Worm (Caenorhabditis elegans) whole organism, late embryonic: ENCODE data around the gene sra-14.
A peak's percentile ranks its signal among the peaks of the same experiment; 100 is the strongest.

Source experiments
- C08G9.2 ChIP-seq: sonication (generic microtip); optimal IDR thresholded peaks from 2 replicates; lab custom pipeline; 2016; ENCODE audit warnings: mild to moderate bottlenecking, missing genetic modification characterization, moderate library complexity, missing compliant biosample characterization
- C38D4.7 ChIP-seq: fragments of 200-800 bp; sonication (Bioruptor generic); optimal IDR thresholded peaks from 2 replicates; lab custom pipeline; 2018; ENCODE audit warnings: mild to moderate bottlenecking, missing genetic modification characterization, moderate library complexity, missing compliant biosample characterization
- K02D7.2 ChIP-seq: sonication (generic microtip); optimal IDR thresholded peaks from 2 replicates; lab custom pipeline; 2017; ENCODE audit warnings: mild to moderate bottlenecking, missing genetic modification characterization, missing compliant biosample characterization
- Y22D7AL.16 ChIP-seq: sonication (generic microtip); optimal IDR thresholded peaks from 2 replicates; lab custom pipeline; 2016; ENCODE audit warnings: missing genetic modification characterization, missing compliant biosample characterization
- ceh-14 ChIP-seq: sonication (generic microtip); optimal IDR thresholded peaks from 2 replicates; lab custom pipeline; 2016; ENCODE audit warnings: missing genotype, missing genetic modification characterization, missing compliant biosample characterization
- ceh-19 ChIP-seq: fragments of 200-800 bp; sonication (Bioruptor generic); optimal IDR thresholded peaks from 2 replicates; lab custom pipeline; 2018; ENCODE audit warnings: mild to moderate bottlenecking, missing genetic modification characterization, missing compliant biosample characterization
- ceh-22 ChIP-seq: sonication (generic microtip); optimal IDR thresholded peaks from 2 replicates; lab custom pipeline; 2017; ENCODE audit warnings: missing biosample characterization, missing genetic modification characterization
- ceh-30 ChIP-seq: fragments of 150-350 bp; optimal IDR thresholded peaks from 2 replicates; lab custom pipeline; 2014; ENCODE audit warnings: missing biosample characterization, missing genetic modification characterization
- ceh-45 ChIP-seq: fragments of 200-800 bp; sonication (Bioruptor generic); IDR thresholded peaks from 2 replicates; pipeline ENCODE4 v1.3.6; 2022; ENCODE audit warnings: missing genetic modification reagents, missing genetic modification characterization, missing compliant biosample characterization
- ceh-9 ChIP-seq: sonication (generic microtip); optimal IDR thresholded peaks from 2 replicates; lab custom pipeline; 2016; ENCODE audit warnings: mild to moderate bottlenecking, missing genetic modification characterization, inconsistent platforms, missing compliant biosample characterization
- che-1 ChIP-seq: sonication (generic microtip); optimal IDR thresholded peaks from 2 replicates; lab custom pipeline; 2016; ENCODE audit warnings: mild to moderate bottlenecking, missing genetic modification characterization, missing compliant biosample characterization
- dve-1 ChIP-seq: sonication (generic microtip); optimal IDR thresholded peaks from 2 replicates; lab custom pipeline; 2017; ENCODE audit warnings: antibody characterized with exemption, mild to moderate bottlenecking, missing genetic modification characterization, missing compliant biosample characterization
- elt-2 ChIP-seq: sonication (generic microtip); optimal IDR thresholded peaks from 2 replicates; lab custom pipeline; 2016; ENCODE audit warnings: missing genetic modification reagents, missing genetic modification characterization, missing compliant biosample characterization
- elt-4 ChIP-seq: sonication (generic microtip); optimal IDR thresholded peaks from 2 replicates; lab custom pipeline; 2016; ENCODE audit warnings: missing genetic modification characterization, missing compliant biosample characterization
- ets-4 ChIP-seq: sonication (generic microtip); optimal IDR thresholded peaks from 2 replicates; lab custom pipeline; 2016; ENCODE audit warnings: missing genetic modification characterization, missing compliant biosample characterization
- fax-1 ChIP-seq: sonication (generic microtip); optimal IDR thresholded peaks from 2 replicates; lab custom pipeline; 2016; ENCODE audit warnings: missing genotype, missing genetic modification characterization, missing compliant biosample characterization
- gmeb-2 ChIP-seq: sonication (generic microtip); optimal IDR thresholded peaks from 2 replicates; lab custom pipeline; 2016; ENCODE audit warnings: missing genetic modification characterization, inconsistent platforms, missing compliant biosample characterization
- hlh-15 ChIP-seq: sonication (generic microtip); optimal IDR thresholded peaks from 2 replicates; lab custom pipeline; 2016; ENCODE audit warnings: missing genetic modification characterization, missing compliant biosample characterization
- hlh-30 ChIP-seq: sonication (generic microtip); optimal IDR thresholded peaks from 2 replicates; lab custom pipeline; 2017; ENCODE audit warnings: antibody characterized with exemption, missing genetic modification characterization, missing compliant biosample characterization; ENCODE audit not compliant: insufficient read depth
- hlh-8 ChIP-seq: sonication (generic microtip); optimal IDR thresholded peaks from 2 replicates; lab custom pipeline; 2016; ENCODE audit warnings: missing genotype, missing genetic modification characterization, missing compliant biosample characterization
- lin-11 ChIP-seq: fragments of 200-800 bp; sonication (Bioruptor generic); optimal IDR thresholded peaks from 2 replicates; lab custom pipeline; 2018; ENCODE audit warnings: mild to moderate bottlenecking, missing genetic modification characterization, missing compliant biosample characterization
- nfya-1 ChIP-seq: sonication (generic microtip); optimal IDR thresholded peaks from 2 replicates; lab custom pipeline; 2017; ENCODE audit warnings: missing genetic modification characterization, mild to moderate bottlenecking, missing compliant biosample characterization, antibody characterized with exemption, moderate library complexity
- nhr-11 ChIP-seq: fragments of 150-350 bp; optimal IDR thresholded peaks from 2 replicates; lab custom pipeline; 2014; ENCODE audit warnings: missing biosample characterization, missing genetic modification characterization
- nhr-232 ChIP-seq: sonication (generic microtip); optimal IDR thresholded peaks from 2 replicates; lab custom pipeline; 2016; ENCODE audit warnings: missing genetic modification characterization, missing compliant biosample characterization
- pag-3 ChIP-seq: sonication (generic microtip); optimal IDR thresholded peaks from 2 replicates; lab custom pipeline; 2016; ENCODE audit warnings: missing compliant biosample characterization, missing genetic modification characterization, borderline replicate concordance
- pat-9 ChIP-seq: fragments of 200-800 bp; sonication (Bioruptor generic); optimal IDR thresholded peaks from 2 replicates; lab custom pipeline; 2018; ENCODE audit warnings: mild to moderate bottlenecking, missing genetic modification characterization, moderate library complexity, missing compliant biosample characterization
- pha-4 ChIP-seq: fragments of 150-350 bp; optimal IDR thresholded peaks from 2 replicates; lab custom pipeline; 2018; ENCODE audit warnings: missing biosample characterization, missing genetic modification reagents, missing genetic modification characterization
- pqm-1 ChIP-seq: sonication (generic microtip); optimal IDR thresholded peaks from 2 replicates; lab custom pipeline; 2016; ENCODE audit warnings: missing genetic modification characterization, missing compliant biosample characterization
- ref-2 ChIP-seq: sonication (generic microtip); optimal IDR thresholded peaks from 2 replicates; lab custom pipeline; 2016; ENCODE audit warnings: missing genetic modification characterization, missing compliant biosample characterization
- sdc-2 ChIP-seq: sonication (generic microtip); optimal IDR thresholded peaks from 2 replicates; lab custom pipeline; 2016; ENCODE audit warnings: missing genotype, missing genetic modification characterization, missing compliant biosample characterization
- syd-9 ChIP-seq: sonication (generic microtip); optimal IDR thresholded peaks from 2 replicates; lab custom pipeline; 2016; ENCODE audit warnings: mild to moderate bottlenecking, missing genetic modification characterization, moderate library complexity, missing compliant biosample characterization
- tbx-7 ChIP-seq: sonication (generic microtip); optimal IDR thresholded peaks from 2 replicates; lab custom pipeline; 2016; ENCODE audit warnings: missing genotype, missing genetic modification characterization, missing compliant biosample characterization
- ttx-3 ChIP-seq: sonication (generic microtip); optimal IDR thresholded peaks from 2 replicates; lab custom pipeline; 2016; ENCODE audit warnings: missing genetic modification reagents, missing genetic modification characterization, missing compliant biosample characterization
- unc-3 ChIP-seq, 2 experiments: fragments of 200-800 bp in 1 of 2; sonication (Bioruptor generic) in 1 of 2; sonication (generic microtip) in 1 of 2; conservative IDR thresholded peaks in 1 of 2; optimal IDR thresholded peaks in 1 of 2; 2 replicates each; pipeline versions ENCODE4 v1.3.6 to Lab custom; 2016 to 2022; ENCODE audit warnings: missing compliant biosample characterization in 2 of 2, missing genetic modification characterization in 2 of 2, missing genetic modification reagents in 1 of 2
- unc-42 ChIP-seq: sonication (generic microtip); optimal IDR thresholded peaks from 2 replicates; lab custom pipeline; 2016; ENCODE audit warnings: missing genotype, missing genetic modification characterization, missing compliant biosample characterization
- unc-55 ChIP-seq: sonication (generic microtip); optimal IDR thresholded peaks from 2 replicates; lab custom pipeline; 2017; ENCODE audit warnings: missing biosample characterization, missing genetic modification reagents, missing genetic modification characterization
- unc-86 ChIP-seq: sonication (generic microtip); optimal IDR thresholded peaks from 2 replicates; lab custom pipeline; 2016; ENCODE audit warnings: missing genetic modification characterization, missing compliant biosample characterization
- zip-5 ChIP-seq: sonication (generic microtip); optimal IDR thresholded peaks from 2 replicates; lab custom pipeline; 2016; ENCODE audit warnings: missing genetic modification characterization, missing compliant biosample characterization
- ztf-16 ChIP-seq: sonication (generic microtip); optimal IDR thresholded peaks from 2 replicates; lab custom pipeline; 2017; ENCODE audit warnings: missing genetic modification characterization, missing compliant biosample characterization

Gene sra-14

DNA sequence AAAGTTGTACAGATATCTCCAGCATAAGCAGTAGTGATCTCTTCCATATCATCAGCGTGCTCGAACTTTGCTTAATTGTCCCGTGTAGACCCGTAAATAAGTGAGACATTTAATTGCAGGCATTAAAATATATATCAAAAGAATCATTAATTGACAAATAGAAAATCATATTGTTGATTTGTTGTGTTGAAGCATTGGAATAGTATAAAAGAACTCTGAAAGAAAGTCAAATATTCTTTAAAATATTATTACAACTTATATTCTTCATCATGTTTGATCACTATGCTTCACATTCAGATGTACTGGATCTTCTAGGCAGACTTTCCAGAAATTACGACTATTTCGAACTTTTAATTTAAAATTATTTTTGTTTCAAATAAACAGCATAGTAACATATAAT, 40.5 kb downstream of the sra-14 start, which contains the start of gene F58G1.8:
Gene F58G1.8 (minus strand): TSS at position 101 of the 400 bp plus-strand sequence.
- TF ChIP-seq unc-55 (GFP tag; lab: Kevin White, UChicago): no peak
- no peak for TF ChIP-seq dve-1 (tag; lab: Kevin White, UChicago)
- no peak for TF ChIP-seq che-1 (tag; lab: Kevin White, UChicago)
- no peak for TF ChIP-seq ceh-22
- no peak for TF ChIP-seq syd-9 (tag; lab: Kevin White, UChicago)
- no peak for TF ChIP-seq ceh-30
- no peak for TF ChIP-seq pag-3 (tag; lab: Kevin White, UChicago)
- no peak for TF ChIP-seq ets-4
- TF ChIP-seq pqm-1 (tag; lab: Kevin White, UChicago): no peak
- no peak for TF ChIP-seq ceh-9 (tag; lab: Kevin White, UChicago)
- TF ChIP-seq K02D7.2 (tag; lab: Kevin White, UChicago): no peak
- no peak for TF ChIP-seq ceh-45 (GFP tag; lab: Robert Waterston, UW)
- TF ChIP-seq hlh-15 (tag; lab: Kevin White, UChicago): no peak
- TF ChIP-seq, all 69 proteins: peak for 0

DNA sequence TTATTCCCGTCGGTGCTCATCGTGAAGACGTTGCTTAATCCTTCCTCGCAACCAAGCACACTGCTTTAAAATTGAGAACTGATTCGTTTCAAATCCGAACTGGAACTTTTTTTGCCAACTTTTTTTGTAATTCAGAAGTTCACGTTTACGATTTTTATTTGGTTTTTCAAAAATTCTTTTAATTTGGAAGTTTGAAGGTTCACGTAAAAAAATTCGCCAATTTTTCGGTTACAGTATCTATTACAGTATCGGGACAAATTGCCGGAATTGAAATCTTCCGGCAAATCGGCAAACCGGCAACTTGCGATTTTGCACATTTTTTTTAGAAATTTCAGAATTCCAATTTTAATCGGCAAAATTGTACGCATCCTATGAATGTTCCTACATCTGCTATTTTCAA, 43.2 kb downstream of the sra-14 start, which contains the start of gene F58G1.3:
Gene F58G1.3 (minus strand): TSS at position 101 of the 400 bp plus-strand sequence.
- TF ChIP-seq fax-1 (tag; lab: Kevin White, UChicago): no peak
- TF ChIP-seq C08G9.2 (tag; lab: Kevin White, UChicago): no peak
- no peak for TF ChIP-seq lin-11
- TF ChIP-seq nfya-1 (tag; lab: Kevin White, UChicago): no peak
- no peak for TF ChIP-seq ceh-19 (GFP tag; lab: Kevin White, UChicago)
- TF ChIP-seq elt-4 (tag; lab: Kevin White, UChicago): no peak
- no peak for TF ChIP-seq hlh-8
- TF ChIP-seq Y22D7AL.16: no peak
- TF ChIP-seq tbx-7 (tag; lab: Kevin White, UChicago): no peak
- TF ChIP-seq nhr-11 (tag; lab: Kevin White, UChicago): no peak
- TF ChIP-seq ztf-16: no peak
- no peak for TF ChIP-seq C38D4.7 (GFP tag; lab: Kevin White, UChicago)
- TF ChIP-seq ceh-45 (GFP tag; lab: Robert Waterston, UW): no peak
- no peak for TF ChIP-seq unc-42
- TF ChIP-seq ets-4: no peak
- no peak for TF ChIP-seq syd-9 (tag; lab: Kevin White, UChicago)
- TF ChIP-seq, all 69 proteins: peak for 0

DNA sequence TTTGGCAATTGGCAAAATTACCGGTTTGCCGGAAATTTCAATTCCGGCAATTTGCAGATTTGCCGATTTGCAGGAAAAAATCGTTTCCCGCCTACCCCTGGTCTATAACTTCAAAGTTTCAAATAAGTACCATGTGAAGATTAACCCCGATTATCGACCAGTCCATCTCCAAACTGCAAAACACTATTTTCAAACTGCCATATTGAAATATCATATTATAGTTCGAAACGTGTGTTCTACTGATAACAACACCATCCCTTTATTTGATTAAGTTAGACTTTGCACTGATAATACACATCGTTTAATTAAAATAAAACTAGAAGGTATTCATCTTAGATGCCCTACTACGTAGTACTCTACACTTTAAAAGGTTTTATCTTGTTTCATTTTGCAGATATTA, 45.1 kb downstream of the sra-14 start:
- TF ChIP-seq nhr-232 (tag; lab: Kevin White, UChicago): no peak
- no peak for TF ChIP-seq pha-4 (tag; lab: Kevin White, UChicago)
- no peak for TF ChIP-seq pqm-1 (tag; lab: Kevin White, UChicago)
- TF ChIP-seq ztf-16: no peak
- TF ChIP-seq ets-4: no peak
- no peak for TF ChIP-seq C38D4.7 (GFP tag; lab: Kevin White, UChicago)
- TF ChIP-seq pat-9: no peak
- TF ChIP-seq lin-11: no peak
- no peak for TF ChIP-seq zip-5 (tag; lab: Kevin White, UChicago)
- no peak for TF ChIP-seq ceh-19 (GFP tag; lab: Kevin White, UChicago)
- TF ChIP-seq ceh-30: no peak
- no peak for TF ChIP-seq sdc-2 (tag; lab: Kevin White, UChicago)
- TF ChIP-seq gmeb-2 (tag; lab: Kevin White, UChicago): no peak
- TF ChIP-seq ttx-3 (tag; lab: Kevin White, UChicago): no peak
- TF ChIP-seq Y22D7AL.16: no peak
- TF ChIP-seq unc-3 (GFP tag; conservative IDR thresholded peaks at IDR 0.05; lab: Robert Waterston, UW): no peak
- TF ChIP-seq unc-3 (tag; optimal IDR thresholded peaks at IDR 0.05; lab: Kevin White, UChicago): no peak
- TF ChIP-seq ref-2 (tag; lab: Kevin White, UChicago): no peak
- TF ChIP-seq unc-86 (tag; lab: Kevin White, UChicago): no peak
- no peak for TF ChIP-seq unc-42

DNA sequence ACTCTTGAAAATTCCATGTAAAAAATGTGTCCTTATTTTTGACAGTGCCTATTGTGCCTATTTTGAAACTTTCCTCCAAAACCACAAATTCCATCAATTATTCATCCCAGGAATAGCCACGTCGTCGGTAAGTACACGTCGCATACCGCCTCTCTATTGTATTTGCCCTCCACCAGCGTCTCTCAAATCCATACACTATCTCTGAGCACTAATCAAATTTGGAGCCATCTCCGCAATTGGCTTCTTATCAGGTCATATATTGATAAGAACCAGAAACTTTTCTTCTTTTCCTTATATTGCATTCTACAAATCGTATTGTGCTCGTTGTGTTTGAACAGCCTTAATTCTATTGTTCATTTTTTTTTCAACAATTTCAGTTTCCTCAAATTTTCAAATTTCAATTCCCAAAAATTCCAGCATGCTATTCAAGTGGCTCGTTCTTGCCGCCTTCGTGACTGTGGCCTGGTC, 46.4 kb downstream of the sra-14 start, which contains the start of gene dct-18:
Gene dct-18 (plus strand): TSS at position 418 of the 468 bp plus-strand sequence.
- TF ChIP-seq zip-5 (tag; lab: Kevin White, UChicago) (no peak), hlh-30 (tag; lab: Kevin White, UChicago) (no peak), ceh-14 (no peak), elt-2 (peak; percentile 94)
